Worm (Caenorhabditis elegans) whole organism, early embryonic: ENCODE data around the gene M163.11.

ENCODE experiments used
- F13C5.2 ChIP-seq: sonication (generic microtip); optimal IDR thresholded peaks from 2 replicates; lab custom pipeline; 2017; ENCODE audit warnings: mild to moderate bottlenecking, missing genetic modification characterization, inconsistent platforms, missing compliant biosample characterization
- aly-1 ChIP-seq: sonication (generic microtip); optimal IDR thresholded peaks from 2 replicates; lab custom pipeline; 2016; ENCODE audit warnings: missing genetic modification characterization, missing compliant biosample characterization
- ama-1 ChIP-seq: fragments of 150-350 bp; optimal IDR thresholded peaks from 2 replicates; lab custom pipeline; 2014
- ceh-13 ChIP-seq: fragments of 200-800 bp; sonication (Bioruptor generic); optimal IDR thresholded peaks from 2 replicates; lab custom pipeline; 2018; ENCODE audit warnings: mild to moderate bottlenecking, missing genetic modification characterization, missing compliant biosample characterization
- ets-7 ChIP-seq: sonication (generic microtip); optimal IDR thresholded peaks from 2 replicates; lab custom pipeline; 2016; ENCODE audit warnings: missing genotype, missing genetic modification characterization, missing compliant biosample characterization
- flt-1 ChIP-seq: fragments of 200-800 bp; sonication (Bioruptor generic); IDR thresholded peaks from 2 replicates; pipeline ENCODE4 v1.3.6; 2022; ENCODE audit warnings: missing genetic modification characterization, missing compliant biosample characterization
- hmbx-1 ChIP-seq: sonication (generic microtip); optimal IDR thresholded peaks from 2 replicates; lab custom pipeline; 2016; ENCODE audit warnings: mild to moderate bottlenecking, missing genetic modification characterization, missing compliant biosample characterization
- hnd-1 ChIP-seq: sonication (generic microtip); optimal IDR thresholded peaks from 2 replicates; lab custom pipeline; 2016; ENCODE audit warnings: missing genetic modification characterization, missing compliant biosample characterization
- pes-1 ChIP-seq: fragments of 200-800 bp; sonication (Bioruptor generic); IDR thresholded peaks from 2 replicates; pipeline ENCODE4 v1.3.6; 2022; ENCODE audit warnings: missing genetic modification reagents, missing genetic modification characterization, missing compliant biosample characterization
- sea-1 ChIP-seq: fragments of 200-800 bp; sonication (Bioruptor generic); conservative IDR thresholded peaks from 2 replicates; pipeline ENCODE4 v1.3.6; 2022; ENCODE audit warnings: missing genetic modification characterization, missing compliant biosample characterization
- tra-4 ChIP-seq: sonication (generic microtip); optimal IDR thresholded peaks from 2 replicates; lab custom pipeline; 2017; ENCODE audit warnings: missing genetic modification characterization, missing compliant biosample characterization

DNA sequence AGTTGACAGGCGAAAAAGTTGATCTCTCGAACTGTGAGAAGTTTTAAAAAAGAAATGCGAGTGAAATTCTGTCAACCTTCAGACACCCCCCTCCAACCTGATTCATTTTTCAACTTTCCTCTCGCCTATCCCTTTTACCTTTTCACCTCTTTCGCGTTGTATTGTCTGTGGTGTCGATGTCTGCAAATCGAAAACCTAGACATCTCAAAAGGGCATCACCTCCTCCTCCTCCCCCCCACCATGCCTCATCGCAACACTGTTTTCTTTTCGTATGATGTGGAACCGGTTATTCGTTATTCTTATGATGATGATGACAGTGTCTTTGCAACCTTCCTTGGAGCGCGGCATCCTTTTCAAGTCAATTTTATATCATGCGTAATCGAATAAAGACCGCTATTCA lies 28.8 kb downstream of the M163.11 start:
- TF ChIP-seq hnd-1 (tag; lab: Kevin White, UChicago): no peak
- TF ChIP-seq ama-1: no peak
- no peak for TF ChIP-seq ets-7 (tag; lab: Kevin White, UChicago)
- no peak for TF ChIP-seq ceh-13
- no peak for TF ChIP-seq tra-4
- TF ChIP-seq F13C5.2 (tag; lab: Kevin White, UChicago): no peak
- TF ChIP-seq hmbx-1 (tag; lab: Kevin White, UChicago): no peak
- no peak for TF ChIP-seq flt-1 (GFP tag; lab: Robert Waterston, UW)
- TF ChIP-seq pes-1 (GFP tag; lab: Robert Waterston, UW): no peak
- TF ChIP-seq sea-1 (GFP tag; lab: Robert Waterston, UW): no peak
- no peak for TF ChIP-seq aly-1 (tag; lab: Kevin White, UChicago)
